Fruit fly (Drosophila melanogaster): ENCODE measurements around the gene myo.

Gene myo

dm6 chr4:721774-722173, 25.9 kb upstream of the myo start:
- TF ChIP-seq Blimp-1 (GFP tag; optimal IDR thresholded peaks at IDR 0.05) (no peak), svp (GFP tag) (peak; percentile 6), dsx (GFP tag; optimal IDR thresholded peaks at IDR 0.05; ENCODE audit: poor library complexity, severe bottlenecking) (no peak)

DNA sequence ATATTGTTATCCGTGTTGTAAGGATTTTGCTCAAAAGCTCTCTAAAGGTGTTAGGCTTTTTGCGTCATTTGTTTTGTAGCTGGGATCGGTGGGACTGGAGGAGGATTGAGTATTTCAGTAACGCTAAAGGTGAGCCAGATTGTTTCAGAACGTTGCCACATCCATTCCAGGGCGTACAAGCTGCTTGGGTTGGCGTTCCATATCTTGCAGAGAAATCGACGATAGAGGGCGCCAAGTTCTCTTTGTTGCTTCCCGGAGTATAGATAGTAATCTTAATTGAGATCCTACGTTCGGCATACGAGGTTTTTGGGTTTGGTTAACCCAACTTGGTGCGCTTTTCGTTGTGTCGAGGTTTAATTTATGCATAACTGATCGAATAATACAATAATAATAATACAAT, 22.8 kb upstream of the myo start:
- TF ChIP-seq Eip93F (GFP tag; optimal IDR thresholded peaks at IDR 0.05), result no peak
- no peak for TF ChIP-seq CG9139 (GFP tag; optimal IDR thresholded peaks at IDR 0.05)
- no peak for TF ChIP-seq Hr39 (GFP tag; optimal IDR thresholded peaks at IDR 0.05)
- TF ChIP-seq fkh (GFP tag; optimal IDR thresholded peaks at IDR 0.05), result no peak
- no peak for TF ChIP-seq Hr4 (GFP tag; optimal IDR thresholded peaks at IDR 0.05)
- TF ChIP-seq CG10631 (GFP tag; optimal IDR thresholded peaks at IDR 0.05), result no peak
- no peak for TF ChIP-seq CG34406 (GFP tag; optimal IDR thresholded peaks at IDR 0.05)
- no peak for TF ChIP-seq CG6808 (GFP tag; optimal IDR thresholded peaks at IDR 0.05)
- no peak for TF ChIP-seq Sox102F (GFP tag; optimal IDR thresholded peaks at IDR 0.05)

dm6 chr4:712897-713296, 17.0 kb upstream of the myo start:
- TF ChIP-seq CG32006 (GFP tag; optimal IDR thresholded peaks at IDR 0.05), result no peak
- TF ChIP-seq CG6854 (GFP tag; optimal IDR thresholded peaks at IDR 0.05), result no peak
- no peak for TF ChIP-seq cyc (GFP tag; optimal IDR thresholded peaks at IDR 0.05)
- peak; percentile 39 for TF ChIP-seq svp (GFP tag)
- no peak for TF ChIP-seq CG6792 (GFP tag; optimal IDR thresholded peaks at IDR 0.05)
- no peak for TF ChIP-seq esn (GFP tag; optimal IDR thresholded peaks at IDR 0.05)

- TF ChIP-seq Met (GFP tag; optimal IDR thresholded peaks at IDR 0.05) (no peak), CG6808 (GFP tag; optimal IDR thresholded peaks at IDR 0.05) (no peak), Sox102F (GFP tag; optimal IDR thresholded peaks at IDR 0.05) (no peak), CG34406 (GFP tag; optimal IDR thresholded peaks at IDR 0.05) (no peak), Ets96B (tag; optimal IDR thresholded peaks at IDR 0.05) (no peak), esn (GFP tag; optimal IDR thresholded peaks at IDR 0.05) (no peak), CG1621 (tag; optimal IDR thresholded peaks at IDR 0.05) (no peak), CG10631 (GFP tag; optimal IDR thresholded peaks at IDR 0.05) (no peak), CG7368 (GFP tag; optimal IDR thresholded peaks at IDR 0.05) (no peak), CG3032 (tag; optimal IDR thresholded peaks at IDR 0.05) (no peak), CG10669 (GFP tag; optimal IDR thresholded peaks at IDR 0.05) (no peak), CG3919 (GFP tag; optimal IDR thresholded peaks at IDR 0.05) (no peak), CG11902 (GFP tag; optimal IDR thresholded peaks at IDR 0.05) (no peak), CG8119 (GFP tag; IDR thresholded peaks at IDR 0.05) (no peak), svp (GFP tag) (no peak), fkh (GFP tag; optimal IDR thresholded peaks at IDR 0.05) (no peak)
Measured at dm6 chr4:709730-710129, 13.9 kb upstream of the myo start.

DNA sequence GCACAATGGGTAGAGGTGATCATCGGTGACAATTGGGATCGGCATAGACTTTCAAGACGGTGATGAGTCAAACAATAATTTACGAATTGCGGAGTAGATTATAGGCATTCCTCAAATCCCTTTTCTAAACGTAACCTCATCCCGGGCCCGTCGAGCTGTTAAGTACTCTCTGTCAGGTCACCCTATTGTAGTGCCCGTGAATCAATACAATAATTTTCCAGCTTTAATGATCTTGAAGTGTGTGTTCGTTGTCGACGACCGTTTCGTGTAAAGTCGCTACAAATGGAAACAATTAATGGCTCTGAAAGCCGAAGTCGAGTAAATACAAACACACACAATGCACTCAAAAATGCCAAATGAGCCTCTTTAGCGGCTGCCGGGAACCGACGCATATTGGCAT, 12.8 kb upstream of the myo start:
- TF ChIP-seq acj6 (GFP tag; optimal IDR thresholded peaks at IDR 0.05) (no peak), Smox (GFP tag; optimal IDR thresholded peaks at IDR 0.05) (no peak), pdm3 (GFP tag; optimal IDR thresholded peaks at IDR 0.05) (no peak), CG7368 (GFP tag; optimal IDR thresholded peaks at IDR 0.05) (no peak), Eip93F (GFP tag; optimal IDR thresholded peaks at IDR 0.05) (no peak), CG6854 (GFP tag; optimal IDR thresholded peaks at IDR 0.05) (no peak), Hr39 (GFP tag; optimal IDR thresholded peaks at IDR 0.05) (no peak), CG3919 (GFP tag; optimal IDR thresholded peaks at IDR 0.05) (no peak), CG1621 (tag; optimal IDR thresholded peaks at IDR 0.05) (no peak), CG11762 (GFP tag; optimal IDR thresholded peaks at IDR 0.05; ENCODE audit: insufficient read depth) (no peak), CG31627 (GFP tag; optimal IDR thresholded peaks at IDR 0.05) (no peak), CG10669 (GFP tag; optimal IDR thresholded peaks at IDR 0.05) (no peak), CG15336 (GFP tag; IDR thresholded peaks at IDR 0.05) (no peak), CG32006 (GFP tag; optimal IDR thresholded peaks at IDR 0.05) (no peak), Hr38 (GFP tag; optimal IDR thresholded peaks at IDR 0.05) (no peak), CG10631 (GFP tag; optimal IDR thresholded peaks at IDR 0.05) (no peak), Sox15 (GFP tag; optimal IDR thresholded peaks at IDR 0.05) (no peak)

Data from whole organism, prepupa.